Worm (Caenorhabditis elegans) whole organism, L1 larva: Measurements from ENCODE around the gene ent-4.

Experiments
- egl-27 ChIP-seq, 2 experiments: fragments of 150-350 bp in 1 of 2; sonication (generic microtip); optimal IDR thresholded peaks; 3 replicates each; lab custom pipeline; 2017 to 2018; ENCODE audit warnings: missing biosample characterization in 2 of 2, missing genetic modification characterization in 2 of 2, missing genetic modification reagents in 2 of 2
- fkh-10 ChIP-seq: sonication (generic microtip); optimal IDR thresholded peaks from 2 replicates; lab custom pipeline; 2017; ENCODE audit warnings: missing biosample characterization, missing genetic modification reagents, missing genetic modification characterization
- fkh-4 ChIP-seq: sonication (generic microtip); optimal IDR thresholded peaks from 2 replicates; lab custom pipeline; 2016; ENCODE audit warnings: missing compliant biosample characterization, missing genetic modification characterization, borderline replicate concordance
- fos-1 ChIP-seq: fragments of 150-350 bp; optimal IDR thresholded peaks from 2 replicates; lab custom pipeline; 2014; ENCODE audit warnings: missing biosample characterization, missing genetic modification characterization
- nhr-76 ChIP-seq: sonication (generic microtip); optimal IDR thresholded peaks from 2 replicates; lab custom pipeline; 2017; ENCODE audit warnings: missing biosample characterization, missing genetic modification characterization
- skn-1 ChIP-seq: fragments of 150-350 bp; optimal IDR thresholded peaks from 2 replicates; lab custom pipeline; 2014; ENCODE audit warnings: missing biosample characterization, missing genetic modification characterization
- sup-37 ChIP-seq: fragments of 200-800 bp; sonication (Bioruptor generic); optimal IDR thresholded peaks from 2 replicates; lab custom pipeline; 2018; ENCODE audit warnings: mild to moderate bottlenecking, missing genetic modification characterization, missing compliant biosample characterization
- unc-62 ChIP-seq: fragments of 150-350 bp; optimal IDR thresholded peaks from 2 replicates; lab custom pipeline; 2014; ENCODE audit warnings: missing biosample characterization, missing genetic modification reagents, missing genetic modification characterization

- TF ChIP-seq egl-27 (tag; optimal IDR thresholded peaks at IDR 0.05; lab: Kevin White, UChicago) (no peak), fkh-10 (GFP tag; lab: Kevin White, UChicago) (no peak), skn-1 (tag; lab: Kevin White, UChicago) (no peak), fos-1 (tag; lab: Kevin White, UChicago) (no peak), nhr-76 (tag; lab: Kevin White, UChicago) (no peak), sup-37 (no peak), fkh-4 (no peak), unc-62 (GFP tag; lab: Kevin White, UChicago) (no peak)
Measured at ce11 chrIV:13687631-13688030, 39.1 kb upstream of the ent-4 start.
